Worm (Caenorhabditis elegans) whole organism, young adult: Measurements from ENCODE around the gene perm-1.
A peak's percentile ranks its signal among the peaks of the same experiment; 100 is the strongest.

Experiments used
- B0261.1 ChIP-seq: sonication (generic microtip); optimal IDR thresholded peaks from 2 replicates; lab custom pipeline; 2016; ENCODE audit warnings: mild to moderate bottlenecking, missing genetic modification characterization, moderate library complexity, missing compliant biosample characterization
- F10E7.11 ChIP-seq: sonication (generic microtip); optimal IDR thresholded peaks from 2 replicates; lab custom pipeline; 2017; ENCODE audit warnings: mild to moderate bottlenecking, missing genetic modification characterization, moderate library complexity, missing compliant biosample characterization
- F49E8.2 ChIP-seq: sonication (generic microtip); optimal IDR thresholded peaks from 3 replicates; lab custom pipeline; 2017; ENCODE audit warnings: missing genetic modification characterization, mild to moderate bottlenecking, missing compliant biosample characterization, antibody characterized with exemption, moderate library complexity; ENCODE audit not compliant: insufficient read depth
- F57A8.1 ChIP-seq: fragments of 200-800 bp; sonication (Bioruptor generic); optimal IDR thresholded peaks from 2 replicates; lab custom pipeline; 2018; ENCODE audit warnings: mild to moderate bottlenecking, missing genetic modification characterization, moderate library complexity, missing compliant biosample characterization
- Y67H2A.10 ChIP-seq: fragments of 200-800 bp; sonication (Bioruptor generic); conservative IDR thresholded peaks from 2 replicates; pipeline ENCODE4 v1.3.6; 2022; ENCODE audit warnings: missing genetic modification reagents, missing genetic modification characterization, missing compliant biosample characterization
- Y79H2A.3 ChIP-seq: fragments of 200-800 bp; sonication (Bioruptor generic); conservative IDR thresholded peaks from 2 replicates; pipeline ENCODE4 v1.3.6; 2022; ENCODE audit warnings: missing genetic modification reagents, missing genetic modification characterization, missing compliant biosample characterization
- aptf-3 ChIP-seq: fragments of 200-800 bp; sonication (Bioruptor generic); IDR thresholded peaks from 2 replicates; pipeline ENCODE4 v1.3.6; 2022; ENCODE audit warnings: missing genetic modification characterization, missing compliant biosample characterization
- athp-1 ChIP-seq: sonication (generic microtip); optimal IDR thresholded peaks from 2 replicates; lab custom pipeline; 2017; ENCODE audit warnings: mild to moderate bottlenecking, missing genetic modification characterization, missing compliant biosample characterization
- attf-5 ChIP-seq: fragments of 200-800 bp; sonication (Bioruptor generic); optimal IDR thresholded peaks from 2 replicates; lab custom pipeline; 2018; ENCODE audit warnings: mild to moderate bottlenecking, missing genetic modification characterization, missing compliant biosample characterization
- ceh-40 ChIP-seq: fragments of 200-800 bp; sonication (Bioruptor generic); IDR thresholded peaks from 2 replicates; pipeline ENCODE4 v1.3.6; 2022; ENCODE audit warnings: missing genetic modification characterization, missing compliant biosample characterization
- ceh-91 ChIP-seq: fragments of 200-800 bp; sonication (Bioruptor generic); IDR thresholded peaks from 2 replicates; pipeline ENCODE4 v1.3.6; 2022; ENCODE audit warnings: missing genetic modification reagents, missing genetic modification characterization, missing compliant biosample characterization
- egl-18 ChIP-seq: fragments of 200-800 bp; sonication (Bioruptor generic); IDR thresholded peaks from 2 replicates; pipeline ENCODE4 v1.3.6; 2022; ENCODE audit warnings: missing genetic modification reagents, missing genetic modification characterization, missing compliant biosample characterization
- fkh-3 ChIP-seq: sonication (generic microtip); optimal IDR thresholded peaks from 2 replicates; lab custom pipeline; 2016; ENCODE audit warnings: mild to moderate bottlenecking, missing genetic modification characterization, missing compliant biosample characterization
- him-1 ChIP-seq: sonication (generic microtip); optimal IDR thresholded peaks from 2 replicates; lab custom pipeline; 2016; ENCODE audit warnings: missing genotype, missing genetic modification reagents, missing genetic modification characterization, missing compliant biosample characterization
- hlh-12 ChIP-seq: sonication (generic microtip); optimal IDR thresholded peaks from 2 replicates; lab custom pipeline; 2016; ENCODE audit warnings: missing genetic modification characterization, missing compliant biosample characterization
- hmg-20 ChIP-seq: fragments of 200-800 bp; sonication (Bioruptor generic); IDR thresholded peaks from 2 replicates; pipeline ENCODE4 v1.3.6; 2022; ENCODE audit warnings: missing genetic modification reagents, missing genetic modification characterization, missing compliant biosample characterization
- hsf-1 ChIP-seq: fragments of 200-800 bp; sonication (Bioruptor generic); IDR thresholded peaks from 2 replicates; pipeline ENCODE4 v1.3.6; 2022; ENCODE audit warnings: missing genetic modification reagents, missing genetic modification characterization, missing compliant biosample characterization
- let-607 ChIP-seq, 2 experiments: fragments of 200-800 bp in 1 of 2; sonication (Bioruptor generic) in 1 of 2; sonication (generic microtip) in 1 of 2; optimal IDR thresholded peaks; 2 replicates each; lab custom pipeline; 2016 to 2018; ENCODE audit warnings: mild to moderate bottlenecking in 2 of 2, missing compliant biosample characterization in 2 of 2, missing genetic modification characterization in 2 of 2, moderate library complexity in 2 of 2, missing genotype in 1 of 2
- lin-40 ChIP-seq: sonication (generic microtip); optimal IDR thresholded peaks from 2 replicates; lab custom pipeline; 2016; ENCODE audit warnings: missing genetic modification characterization, mild to moderate bottlenecking, missing compliant biosample characterization, missing genotype, missing genetic modification reagents
- lin-54 ChIP-seq: fragments of 200-800 bp; sonication (Bioruptor generic); optimal IDR thresholded peaks from 2 replicates; lab custom pipeline; 2018; ENCODE audit warnings: mild to moderate bottlenecking, missing genetic modification characterization, missing compliant biosample characterization
- madf-10 ChIP-seq: sonication (generic microtip); optimal IDR thresholded peaks from 2 replicates; lab custom pipeline; 2016; ENCODE audit warnings: mild to moderate bottlenecking, missing genetic modification characterization, missing compliant biosample characterization
- madf-6 ChIP-seq: fragments of 200-800 bp; sonication (Bioruptor generic); IDR thresholded peaks from 2 replicates; pipeline ENCODE4 v1.3.6; 2022; ENCODE audit warnings: missing genetic modification reagents, missing genetic modification characterization, missing compliant biosample characterization
- mcd-1 ChIP-seq: fragments of 200-800 bp; sonication (Bioruptor generic); IDR thresholded peaks from 2 replicates; pipeline ENCODE4 v1.3.6; 2022; ENCODE audit warnings: missing genetic modification reagents, missing genetic modification characterization, missing compliant biosample characterization
- mes-4 ChIP-seq: sonication (generic microtip); optimal IDR thresholded peaks from 2 replicates; lab custom pipeline; 2016; ENCODE audit warnings: missing genotype, missing genetic modification characterization, missing compliant biosample characterization
- mxl-1 ChIP-seq: sonication (generic microtip); optimal IDR thresholded peaks from 2 replicates; lab custom pipeline; 2016; ENCODE audit warnings: missing genetic modification characterization, missing compliant biosample characterization
- nfya-1 ChIP-seq: sonication (generic microtip); optimal IDR thresholded peaks from 2 replicates; lab custom pipeline; 2017; ENCODE audit warnings: antibody characterized with exemption, missing compliant biosample characterization, missing genetic modification characterization, borderline replicate concordance; ENCODE audit not compliant: insufficient read depth
- nhr-120 ChIP-seq: fragments of 200-800 bp; sonication (Bioruptor generic); IDR thresholded peaks from 2 replicates; pipeline ENCODE4 v1.3.6; 2022; ENCODE audit warnings: missing genetic modification characterization, missing compliant biosample characterization
- nhr-80 ChIP-seq: sonication (generic microtip); optimal IDR thresholded peaks from 2 replicates; lab custom pipeline; 2016; ENCODE audit warnings: missing genetic modification characterization, missing compliant biosample characterization
- pbrm-1 ChIP-seq: fragments of 200-800 bp; sonication (Bioruptor generic); IDR thresholded peaks from 2 replicates; pipeline ENCODE4 v1.3.6; 2022; ENCODE audit warnings: missing genetic modification reagents, missing genetic modification characterization, missing compliant biosample characterization
- rec-8 ChIP-seq, 2 experiments: sonication (generic microtip); optimal IDR thresholded peaks; 2 replicates each; lab custom pipeline; 2016; ENCODE audit warnings: mild to moderate bottlenecking in 2 of 2, missing genetic modification characterization in 2 of 2, missing genetic modification reagents in 2 of 2, missing genotype in 2 of 2, missing biosample characterization in 1 of 2, missing compliant biosample characterization in 1 of 2, moderate library complexity in 1 of 2
- rpc-1 ChIP-seq, 2 experiments: fragments of 150-350 bp in 1 of 2; sonication (generic microtip) in 1 of 2; optimal IDR thresholded peaks; 2 replicates each; lab custom pipeline; 2014 to 2018; ENCODE audit warnings: missing biosample characterization in 1 of 2, missing genetic modification characterization in 1 of 2, missing genetic modification reagents in 1 of 2, missing genotype in 1 of 2
- sdz-38 ChIP-seq: sonication (generic microtip); optimal IDR thresholded peaks from 2 replicates; lab custom pipeline; 2016; ENCODE audit warnings: missing genotype, missing genetic modification characterization, missing compliant biosample characterization
- snpc-3.4 ChIP-seq: sonication (generic microtip); optimal IDR thresholded peaks from 2 replicates; lab custom pipeline; 2017; ENCODE audit warnings: missing genetic modification characterization, mild to moderate bottlenecking, missing compliant biosample characterization, antibody characterized with exemption, moderate library complexity, missing genotype, missing genetic modification reagents
- snpc-4 ChIP-seq, 5 experiments: fragments of 150-350 bp in 1 of 5; sonication (generic microtip) in 4 of 5; optimal IDR thresholded peaks; 2 replicates each; lab custom pipeline; 2014 to 2018; ENCODE audit warnings: missing genetic modification characterization in 5 of 5, missing biosample characterization in 3 of 5, antibody characterized with exemption in 2 of 5, mild to moderate bottlenecking in 2 of 5, missing compliant biosample characterization in 2 of 5, missing genotype in 2 of 5, moderate library complexity in 2 of 5, missing genetic modification reagents in 1 of 5
- unc-130 ChIP-seq: sonication (generic microtip); optimal IDR thresholded peaks from 2 replicates; lab custom pipeline; 2016; ENCODE audit warnings: missing genetic modification reagents, missing genetic modification characterization, missing compliant biosample characterization
- xnd-1 ChIP-seq: sonication (generic microtip); optimal IDR thresholded peaks from 2 replicates; lab custom pipeline; 2016; ENCODE audit warnings: missing genotype, missing genetic modification reagents, missing genetic modification characterization, missing compliant biosample characterization
- zfh-2 ChIP-seq: fragments of 200-800 bp; sonication (Bioruptor generic); conservative IDR thresholded peaks from 2 replicates; pipeline ENCODE4 v1.3.6; 2022; ENCODE audit warnings: missing genetic modification reagents, missing genetic modification characterization, missing compliant biosample characterization
- zim-3 ChIP-seq: sonication (generic microtip); optimal IDR thresholded peaks from 2 replicates; lab custom pipeline; 2017; ENCODE audit warnings: mild to moderate bottlenecking, missing genetic modification characterization, moderate library complexity, missing compliant biosample characterization

The perm-1 gene

ce11 chrII:7849697-7850096 lies 30.9 kb upstream of the perm-1 start, which contains the start of gene acr-7:
Gene acr-7 (minus strand): TSS chrII:7849797.
- no peak for TF ChIP-seq nhr-80 (tag; lab: Kevin White, UChicago)
- no peak for TF ChIP-seq unc-130 (GFP tag; lab: Kevin White, UChicago)
- no peak for TF ChIP-seq mes-4 (tag; lab: Kevin White, UChicago)
- no peak for TF ChIP-seq mcd-1
- no peak for TF ChIP-seq athp-1 (tag; lab: Kevin White, UChicago)
- no peak for TF ChIP-seq madf-10 (tag; lab: Kevin White, UChicago)
- TF ChIP-seq nhr-120 (GFP tag; lab: Robert Waterston, UW) = no peak
- no peak for TF ChIP-seq F10E7.11
- TF ChIP-seq pbrm-1 (GFP tag; lab: Robert Waterston, UW) = no peak
- TF ChIP-seq let-607 (tag; optimal IDR thresholded peaks at IDR 0.05; lab: Kevin White, UChicago) = no peak
- no peak for TF ChIP-seq hmg-20 (GFP tag; lab: Robert Waterston, UW)
- TF ChIP-seq Y79H2A.3 = no peak
- TF ChIP-seq F49E8.2 (tag; lab: Kevin White, UChicago) = no peak
- no peak for TF ChIP-seq F57A8.1
- no peak for TF ChIP-seq sdz-38
- TF ChIP-seq, all 124 proteins: peak for 0

- no peak for TF ChIP-seq B0261.1 (tag; lab: Kevin White, UChicago)
- TF ChIP-seq zfh-2 (GFP tag; lab: Robert Waterston, UW) = no peak
- no peak for TF ChIP-seq him-1 (tag; lab: Kevin White, UChicago)
- TF ChIP-seq lin-54 (GFP tag; lab: Kevin White, UChicago) = no peak
- TF ChIP-seq ceh-91 (GFP tag; lab: Robert Waterston, UW) = no peak
- TF ChIP-seq ceh-40 = no peak
- no peak for TF ChIP-seq hlh-12 (tag; lab: Kevin White, UChicago)
These were observed 30.0 kb upstream of the perm-1 start for ce11 chrII:7850575-7850974.

- TF ChIP-seq snpc-3.4 (no peak), F49E8.2 (tag; lab: Kevin White, UChicago) (no peak), lin-40 (tag; lab: Kevin White, UChicago) (no peak), nhr-80 (tag; lab: Kevin White, UChicago) (peak; percentile 36)
These were observed 29.1 kb upstream of the perm-1 start for ce11 chrII:7851480-7851879.

ce11 chrII:7853679-7854078 lies 26.9 kb upstream of the perm-1 start, which contains the start of gene T09A5.5:
Gene T09A5.5 (minus strand): TSS chrII:7853779.
- TF ChIP-seq aptf-3 (GFP tag; lab: Robert Waterston, UW) = no peak
- no peak for TF ChIP-seq xnd-1 (tag; lab: Kevin White, UChicago)
- TF ChIP-seq madf-6 (GFP tag; lab: Robert Waterston, UW) = peak; percentile 32; the same call in 1 of the 2 replicates
- TF ChIP-seq nfya-1 (tag; lab: Kevin White, UChicago) = no peak

- no peak for TF ChIP-seq hmg-20 (GFP tag; lab: Robert Waterston, UW)
- TF ChIP-seq egl-18 (GFP tag; lab: Robert Waterston, UW) = no peak
- no peak for TF ChIP-seq snpc-4 (GFP tag; optimal IDR thresholded peaks at IDR 0.05; lab: Kevin White, UChicago)
- no peak for TF ChIP-seq snpc-4 (tag; optimal IDR thresholded peaks at IDR 0.05; lab: Kevin White, UChicago)
- no peak for TF ChIP-seq rpc-1 (optimal IDR thresholded peaks at IDR 0.05; lab: Kevin White, UChicago)
- TF ChIP-seq rpc-1 (tag; optimal IDR thresholded peaks at IDR 0.05; lab: Kevin White, UChicago) = no peak
- TF ChIP-seq hsf-1 (GFP tag; lab: Robert Waterston, UW) = no peak
- no peak for TF ChIP-seq fkh-3 (tag; lab: Kevin White, UChicago)
- no peak for TF ChIP-seq Y67H2A.10 (GFP tag; lab: Robert Waterston, UW)
- TF ChIP-seq rec-8 (tag; optimal IDR thresholded peaks at IDR 0.05; lab: Kevin White, UChicago) = no peak
- no peak for TF ChIP-seq attf-5 (GFP tag; lab: Kevin White, UChicago)
- TF ChIP-seq mxl-1 = no peak
- TF ChIP-seq mcd-1 = no peak
- TF ChIP-seq nhr-80 (tag; lab: Kevin White, UChicago) = no peak
- no peak for TF ChIP-seq snpc-3.4
- no peak for TF ChIP-seq zim-3 (tag; lab: Kevin White, UChicago)
These were observed 25.7 kb upstream of the perm-1 start, which contains the start of gene mdt-10 for ce11 chrII:7854942-7855341. Gene mdt-10 (minus strand): TSS chrII:7855042.
